Worm (Caenorhabditis elegans) whole organism, L2 larva: Measurements from ENCODE around the gene R11A8.1.

Source experiments
- C34F6.9 ChIP-seq: fragments of 150-350 bp; optimal IDR thresholded peaks from 2 replicates; lab custom pipeline; 2014; ENCODE audit warnings: missing biosample characterization, missing genetic modification characterization
- F13H6.1 ChIP-seq: sonication (generic microtip); optimal IDR thresholded peaks from 2 replicates; lab custom pipeline; 2016; ENCODE audit warnings: missing genetic modification characterization, missing compliant biosample characterization
- R02D3.7 ChIP-seq: fragments of 150-350 bp; optimal IDR thresholded peaks from 2 replicates; lab custom pipeline; 2014; ENCODE audit warnings: missing biosample characterization, missing genetic modification characterization
- Y55F3AM.14 ChIP-seq: fragments of 200-800 bp; sonication (Bioruptor generic); optimal IDR thresholded peaks from 2 replicates; lab custom pipeline; 2018; ENCODE audit warnings: mild to moderate bottlenecking, missing genetic modification characterization, missing compliant biosample characterization
- aly-2 ChIP-seq: fragments of 150-350 bp; optimal IDR thresholded peaks from 2 replicates; lab custom pipeline; 2014; ENCODE audit warnings: missing biosample characterization, missing genetic modification characterization
- ama-1 ChIP-seq: fragments of 150-350 bp; optimal IDR thresholded peaks from 2 replicates; lab custom pipeline; 2018; ENCODE audit warnings: inconsistent platforms
- blmp-1 ChIP-seq: sonication (generic microtip); optimal IDR thresholded peaks from 2 replicates; lab custom pipeline; 2017; ENCODE audit warnings: missing genetic modification characterization, mild to moderate bottlenecking, missing compliant biosample characterization, antibody characterized with exemption, moderate library complexity; ENCODE audit not compliant: insufficient read depth
- ceh-16 ChIP-seq: fragments of 150-350 bp; optimal IDR thresholded peaks from 2 replicates; lab custom pipeline; 2014; ENCODE audit warnings: missing biosample characterization, missing genetic modification characterization
- ceh-82 ChIP-seq: fragments of 150-350 bp; optimal IDR thresholded peaks from 2 replicates; lab custom pipeline; 2014; ENCODE audit warnings: missing biosample characterization, missing genetic modification characterization
- crh-2 ChIP-seq: sonication (generic microtip); optimal IDR thresholded peaks from 2 replicates; lab custom pipeline; 2017; ENCODE audit warnings: missing biosample characterization, missing genetic modification characterization
- egl-27 ChIP-seq: sonication (generic microtip); optimal IDR thresholded peaks from 3 replicates; lab custom pipeline; 2017; ENCODE audit warnings: missing biosample characterization, missing genetic modification reagents, missing genetic modification characterization
- elt-3 ChIP-seq: sonication (generic microtip); optimal IDR thresholded peaks from 2 replicates; lab custom pipeline; 2017; ENCODE audit warnings: missing biosample characterization, missing genetic modification characterization
- fos-1 ChIP-seq: fragments of 150-350 bp; optimal IDR thresholded peaks from 2 replicates; lab custom pipeline; 2014; ENCODE audit warnings: missing biosample characterization, missing genetic modification characterization
- gmeb-1 ChIP-seq: fragments of 150-350 bp; optimal IDR thresholded peaks from 2 replicates; lab custom pipeline; 2014; ENCODE audit warnings: missing biosample characterization, missing genetic modification characterization
- lin-11 ChIP-seq: fragments of 150-350 bp; sonication (generic microtip); optimal IDR thresholded peaks from 2 replicates; lab custom pipeline; 2014; ENCODE audit warnings: missing biosample characterization, missing genetic modification characterization, inconsistent platforms, mixed read lengths
- lin-13 ChIP-seq: fragments of 150-350 bp; optimal IDR thresholded peaks from 2 replicates; lab custom pipeline; 2014; ENCODE audit warnings: missing biosample characterization, missing genetic modification reagents, missing genetic modification characterization
- lin-39 ChIP-seq: fragments of 150-350 bp; optimal IDR thresholded peaks from 2 replicates; lab custom pipeline; 2014; ENCODE audit warnings: missing biosample characterization, missing genetic modification reagents, missing genetic modification characterization
- lsy-2 ChIP-seq, 2 experiments: fragments of 150-350 bp in 1 of 2; sonication (generic microtip) in 1 of 2; optimal IDR thresholded peaks; 2 replicates each; lab custom pipeline; 2014 to 2017; ENCODE audit warnings: missing biosample characterization in 2 of 2, missing genetic modification characterization in 2 of 2
- mab-5 ChIP-seq: fragments of 150-350 bp; optimal IDR thresholded peaks from 2 replicates; lab custom pipeline; 2014; ENCODE audit warnings: missing biosample characterization, missing genetic modification characterization
- mbf-1 ChIP-seq: sonication (generic microtip); optimal IDR thresholded peaks from 2 replicates; lab custom pipeline; 2017; ENCODE audit warnings: missing biosample characterization, missing genetic modification characterization
- mdl-1 ChIP-seq, 2 experiments: fragments of 150-350 bp in 1 of 2; sonication (generic microtip) in 1 of 2; optimal IDR thresholded peaks; 2 replicates each; lab custom pipeline; 2017; ENCODE audit warnings: missing biosample characterization in 2 of 2, missing genetic modification characterization in 2 of 2
- nhr-10 ChIP-seq: sonication (generic microtip); optimal IDR thresholded peaks from 2 replicates; lab custom pipeline; 2017; ENCODE audit warnings: missing biosample characterization, missing genetic modification characterization
- nhr-11 ChIP-seq: fragments of 150-350 bp; optimal IDR thresholded peaks from 2 replicates; lab custom pipeline; 2014; ENCODE audit warnings: missing biosample characterization, missing genetic modification characterization
- nhr-129 ChIP-seq: fragments of 150-350 bp; optimal IDR thresholded peaks from 2 replicates; lab custom pipeline; 2014; ENCODE audit warnings: missing biosample characterization, missing genetic modification characterization
- nhr-21 ChIP-seq: fragments of 150-350 bp; optimal IDR thresholded peaks from 2 replicates; lab custom pipeline; 2014; ENCODE audit warnings: missing biosample characterization, missing genetic modification characterization
- nhr-23 ChIP-seq: fragments of 150-350 bp; optimal IDR thresholded peaks from 2 replicates; lab custom pipeline; 2014; ENCODE audit warnings: missing biosample characterization, missing genetic modification reagents, missing genetic modification characterization
- nhr-237 ChIP-seq: fragments of 150-350 bp; optimal IDR thresholded peaks from 2 replicates; lab custom pipeline; 2014; ENCODE audit warnings: missing biosample characterization, missing genetic modification characterization
- nhr-6 ChIP-seq: fragments of 150-350 bp; optimal IDR thresholded peaks from 2 replicates; lab custom pipeline; 2014; ENCODE audit warnings: missing biosample characterization, missing genetic modification characterization
- nhr-77 ChIP-seq: fragments of 150-350 bp; optimal IDR thresholded peaks from 2 replicates; lab custom pipeline; 2014; ENCODE audit warnings: missing biosample characterization, missing genetic modification characterization
- peb-1 ChIP-seq: fragments of 150-350 bp; optimal IDR thresholded peaks from 2 replicates; lab custom pipeline; 2014; ENCODE audit warnings: missing biosample characterization, missing genetic modification characterization
- sma-3 ChIP-seq: sonication (generic microtip); optimal IDR thresholded peaks from 2 replicates; lab custom pipeline; 2016; ENCODE audit warnings: missing genetic modification reagents, missing genetic modification characterization, missing compliant biosample characterization
- sma-9 ChIP-seq, 2 experiments: fragments of 150-350 bp in 1 of 2; sonication (generic microtip) in 1 of 2; optimal IDR thresholded peaks; 2 replicates each; lab custom pipeline; 2014 to 2016; ENCODE audit warnings: missing genetic modification characterization in 2 of 2, mild to moderate bottlenecking in 1 of 2, missing biosample characterization in 1 of 2, missing compliant biosample characterization in 1 of 2, missing genetic modification reagents in 1 of 2, moderate library complexity in 1 of 2
- snpc-4 ChIP-seq: fragments of 150-350 bp; optimal IDR thresholded peaks from 2 replicates; lab custom pipeline; 2014; ENCODE audit warnings: missing biosample characterization, missing genetic modification characterization
- unc-39 ChIP-seq: fragments of 150-350 bp; optimal IDR thresholded peaks from 2 replicates; lab custom pipeline; 2014; ENCODE audit warnings: missing biosample characterization, missing genetic modification characterization
- unc-55 ChIP-seq: fragments of 150-350 bp; sonication (generic microtip); optimal IDR thresholded peaks from 3 replicates; lab custom pipeline; 2014; ENCODE audit warnings: missing biosample characterization, missing genetic modification reagents, missing genetic modification characterization
- unc-62 ChIP-seq: fragments of 150-350 bp; optimal IDR thresholded peaks from 2 replicates; lab custom pipeline; 2014; ENCODE audit warnings: missing biosample characterization, missing genetic modification reagents, missing genetic modification characterization
- zag-1 ChIP-seq: fragments of 150-350 bp; optimal IDR thresholded peaks from 2 replicates; lab custom pipeline; 2014; ENCODE audit warnings: missing biosample characterization, missing genetic modification characterization
- ztf-1 ChIP-seq: fragments of 200-800 bp; sonication (Bioruptor generic); conservative IDR thresholded peaks from 2 replicates; pipeline ENCODE4 v1.3.6; 2022; ENCODE audit warnings: missing genetic modification characterization, missing compliant biosample characterization
- ztf-11 ChIP-seq: sonication (generic microtip); optimal IDR thresholded peaks from 2 replicates; lab custom pipeline; 2017; ENCODE audit warnings: missing biosample characterization, missing genetic modification characterization
- ztf-4 ChIP-seq: fragments of 150-350 bp; optimal IDR thresholded peaks from 2 replicates; lab custom pipeline; 2014; ENCODE audit warnings: missing biosample characterization, missing genetic modification characterization

The R11A8.1 gene

DNA sequence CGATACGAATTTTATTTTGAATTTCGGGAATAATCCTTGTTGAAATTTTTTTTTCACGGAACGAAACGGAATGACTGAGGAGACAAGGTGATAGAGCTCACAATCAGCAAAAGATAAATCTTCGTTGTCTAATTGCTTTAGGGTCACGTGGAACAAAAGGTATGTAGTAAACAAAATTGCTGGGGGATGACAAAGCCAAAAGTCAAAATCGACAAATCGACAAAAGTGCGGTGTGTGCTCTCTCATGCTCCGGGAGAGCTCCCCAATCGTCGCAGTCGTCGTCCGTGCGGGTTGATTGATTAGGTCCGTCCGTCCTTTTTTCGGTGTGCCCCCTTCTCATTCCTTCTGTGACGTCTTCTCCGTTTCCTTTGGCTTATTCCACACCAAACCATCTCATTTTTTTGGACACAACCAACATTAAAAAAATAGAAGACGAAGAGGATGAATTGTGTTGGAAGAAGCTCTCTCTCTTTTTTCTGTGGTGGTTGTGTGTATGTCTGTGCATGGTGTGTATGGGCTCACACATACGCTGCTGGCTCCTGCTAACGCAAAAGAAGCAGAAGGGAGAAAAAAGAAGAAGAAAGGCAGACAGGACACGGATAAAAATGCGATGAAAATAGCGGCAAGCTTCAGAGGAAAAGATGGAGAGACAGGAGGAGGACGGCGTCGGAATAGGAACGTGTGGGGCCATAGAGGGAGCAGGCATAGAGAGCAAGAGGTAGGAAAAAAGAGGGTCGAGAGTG is 15.2 kb downstream of the R11A8.1 start:
- TF ChIP-seq Y55F3AM.14 (GFP tag; lab: Kevin White, UChicago) (peak; percentile 57), mdl-1 (tag; optimal IDR thresholded peaks at IDR 0.05; lab: Kevin White, UChicago) (peak in 1 of 2 experiments; percentile 36), elt-3 (tag; lab: Kevin White, UChicago) (no peak), ztf-11 (no peak), unc-55 (GFP tag; lab: Kevin White, UChicago) (no peak), nhr-10 (no peak), lin-11 (peak; percentile 23), ama-1 (lab: Kevin White, UChicago) (no peak), nhr-23 (tag; lab: Kevin White, UChicago) (no peak), nhr-21 (no peak), sma-9 (GFP tag; optimal IDR thresholded peaks at IDR 0.05; lab: Kevin White, UChicago) (peak; percentile 28), sma-9 (tag; optimal IDR thresholded peaks at IDR 0.05; lab: Kevin White, UChicago) (no peak), nhr-129 (peak; percentile 34), C34F6.9 (tag; lab: Kevin White, UChicago) (peak; percentile 40), lsy-2 (tag; optimal IDR thresholded peaks at IDR 0.05; lab: Kevin White, UChicago) (peak in 1 of 2 experiments; percentile 8)
- TF ChIP-seq, all 48 proteins: peak for 7

- TF ChIP-seq ceh-82 (tag; lab: Kevin White, UChicago) (no peak), F13H6.1 (tag; lab: Kevin White, UChicago) (no peak), ztf-1 (GFP tag; lab: Robert Waterston, UW) (no peak), ama-1 (lab: Kevin White, UChicago) (no peak), unc-55 (GFP tag; lab: Kevin White, UChicago) (no peak), crh-2 (peak; percentile 41)
- TF ChIP-seq, all 48 proteins: peak for 1
Measured at ce11 chrIV:10339701-10340100, 17.3 kb downstream of the R11A8.1 start.

ce11 chrIV:10337286-10337685 is 19.7 kb downstream of the R11A8.1 start:
- TF ChIP-seq R02D3.7 (tag; lab: Kevin White, UChicago), result no peak
- TF ChIP-seq lsy-2 (tag; optimal IDR thresholded peaks at IDR 0.05; lab: Kevin White, UChicago), result no peak
- TF ChIP-seq aly-2 (tag; lab: Kevin White, UChicago), result no peak
- TF ChIP-seq egl-27 (tag; lab: Kevin White, UChicago), result no peak
- no peak for TF ChIP-seq nhr-6 (tag; lab: Kevin White, UChicago)
- no peak for TF ChIP-seq sma-3
- no peak for TF ChIP-seq ama-1 (lab: Kevin White, UChicago)
- TF ChIP-seq lin-13 (GFP tag; lab: Kevin White, UChicago), result no peak
- no peak for TF ChIP-seq unc-62 (GFP tag; lab: Kevin White, UChicago)
- no peak for TF ChIP-seq nhr-11 (tag; lab: Kevin White, UChicago)
- TF ChIP-seq mdl-1 (tag; optimal IDR thresholded peaks at IDR 0.05; lab: Kevin White, UChicago), result no peak
- no peak for TF ChIP-seq peb-1 (tag; lab: Kevin White, UChicago)
- TF ChIP-seq mbf-1, result no peak
- no peak for TF ChIP-seq ztf-4 (tag; lab: Kevin White, UChicago)
- TF ChIP-seq zag-1 (tag; lab: Kevin White, UChicago), result no peak
- no peak for TF ChIP-seq sma-9 (GFP tag; optimal IDR thresholded peaks at IDR 0.05; lab: Kevin White, UChicago)
- TF ChIP-seq sma-9 (tag; optimal IDR thresholded peaks at IDR 0.05; lab: Kevin White, UChicago), result no peak
- no peak for TF ChIP-seq unc-39 (tag; lab: Kevin White, UChicago)
- no peak for TF ChIP-seq nhr-21
- TF ChIP-seq ceh-82 (tag; lab: Kevin White, UChicago), result no peak

DNA sequence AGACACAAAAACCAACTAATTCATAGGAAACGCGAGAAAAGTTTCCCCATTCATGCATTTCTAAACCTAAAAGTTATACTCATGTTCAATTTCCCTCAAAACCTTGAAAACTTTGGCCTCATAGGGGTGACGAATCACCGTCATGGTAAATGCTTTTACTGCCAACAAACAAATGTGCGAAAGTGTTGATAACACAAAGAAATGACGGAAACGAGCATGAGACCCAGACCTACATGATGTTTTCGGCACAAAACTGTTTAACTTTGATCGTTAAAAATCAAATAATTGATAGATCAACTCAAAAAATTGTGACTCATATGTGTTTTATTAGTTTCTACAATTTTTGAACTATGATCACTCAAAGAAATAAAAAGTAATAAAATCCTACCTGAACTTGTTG is 25.1 kb downstream of the R11A8.1 start:
- peak; percentile 93 for TF ChIP-seq fos-1 (tag; lab: Kevin White, UChicago)
- TF ChIP-seq nhr-77 (tag; lab: Kevin White, UChicago), result no peak
- TF ChIP-seq elt-3 (tag; lab: Kevin White, UChicago), result no peak
- TF ChIP-seq nhr-237, result no peak
- TF ChIP-seq unc-62 (GFP tag; lab: Kevin White, UChicago), result no peak
- TF ChIP-seq peb-1 (tag; lab: Kevin White, UChicago), result no peak
- TF ChIP-seq sma-9 (GFP tag; optimal IDR thresholded peaks at IDR 0.05; lab: Kevin White, UChicago), result peak; percentile 22
- TF ChIP-seq sma-9 (tag; optimal IDR thresholded peaks at IDR 0.05; lab: Kevin White, UChicago), result no peak
- TF ChIP-seq nhr-129, result peak; percentile 36
- no peak for TF ChIP-seq ztf-1 (GFP tag; lab: Robert Waterston, UW)
- TF ChIP-seq unc-55 (GFP tag; lab: Kevin White, UChicago), result peak; percentile 45
- TF ChIP-seq blmp-1 (tag; lab: Kevin White, UChicago), result no peak
- no peak for TF ChIP-seq snpc-4 (tag; lab: Kevin White, UChicago)
- no peak for TF ChIP-seq lin-39 (tag; lab: Kevin White, UChicago)
- TF ChIP-seq crh-2, result peak; percentile 70
- no peak for TF ChIP-seq nhr-10
- peak; percentile 32 for TF ChIP-seq gmeb-1
- TF ChIP-seq mab-5 (tag; lab: Kevin White, UChicago), result no peak
- TF ChIP-seq lsy-2 (tag; optimal IDR thresholded peaks at IDR 0.05; lab: Kevin White, UChicago), result no peak
- no peak for TF ChIP-seq ceh-16
- TF ChIP-seq mdl-1 (tag; optimal IDR thresholded peaks at IDR 0.05; lab: Kevin White, UChicago), result no peak
- no peak for TF ChIP-seq ztf-4 (tag; lab: Kevin White, UChicago)
